Worm (Caenorhabditis elegans) whole organism, L3 larva: ENCODE results near the gene mthf-1.

ENCODE experiments used
- R02D3.7 ChIP-seq: fragments of 150-350 bp; optimal IDR thresholded peaks from 2 replicates; lab custom pipeline; 2014; ENCODE audit warnings: missing biosample characterization, missing genetic modification characterization
- ZK546.5 ChIP-seq: sonication (generic microtip); optimal IDR thresholded peaks from 2 replicates; lab custom pipeline; 2017; ENCODE audit warnings: missing biosample characterization, missing genetic modification characterization
- aly-2 ChIP-seq: fragments of 150-350 bp; optimal IDR thresholded peaks from 2 replicates; lab custom pipeline; 2014; ENCODE audit warnings: missing biosample characterization, missing genetic modification characterization
- ama-1 ChIP-seq: fragments of 150-350 bp; optimal IDR thresholded peaks from 2 replicates; lab custom pipeline; 2018
- ceh-16 ChIP-seq: sonication (generic microtip); optimal IDR thresholded peaks from 2 replicates; lab custom pipeline; 2017; ENCODE audit warnings: missing biosample characterization, missing genetic modification characterization
- ceh-28 ChIP-seq: fragments of 150-350 bp; optimal IDR thresholded peaks from 2 replicates; lab custom pipeline; 2014; ENCODE audit warnings: missing biosample characterization, missing genetic modification reagents, missing genetic modification characterization
- ceh-82 ChIP-seq: fragments of 150-350 bp; optimal IDR thresholded peaks from 2 replicates; lab custom pipeline; 2014; ENCODE audit warnings: missing biosample characterization, missing genetic modification characterization
- ceh-9 ChIP-seq: sonication (generic microtip); optimal IDR thresholded peaks from 2 replicates; lab custom pipeline; 2018; ENCODE audit warnings: missing biosample characterization, missing genetic modification characterization
- daf-12 ChIP-seq: fragments of 150-350 bp; optimal IDR thresholded peaks from 2 replicates; lab custom pipeline; 2014; ENCODE audit warnings: missing biosample characterization, missing genetic modification reagents, missing genetic modification characterization
- elt-1 ChIP-seq: fragments of 150-350 bp; optimal IDR thresholded peaks from 2 replicates; lab custom pipeline; 2014; ENCODE audit warnings: missing biosample characterization, missing genetic modification characterization
- elt-2 ChIP-seq: sonication (generic microtip); optimal IDR thresholded peaks from 2 replicates; lab custom pipeline; 2016; ENCODE audit warnings: missing genetic modification reagents, mild to moderate bottlenecking, missing genetic modification characterization, missing compliant biosample characterization
- elt-3 ChIP-seq, 3 experiments: fragments of 150-350 bp in 1 of 3; sonication (generic microtip) in 2 of 3; optimal IDR thresholded peaks; 2 replicates in 2 of 3; 4 replicates in 1 of 3; lab custom pipeline; 2014 to 2017; ENCODE audit warnings: missing biosample characterization in 3 of 3, missing genetic modification characterization in 3 of 3
- eor-1 ChIP-seq, 2 experiments: fragments of 150-350 bp; optimal IDR thresholded peaks; 2 replicates each; lab custom pipeline; 2014 to 2018; ENCODE audit warnings: missing biosample characterization in 2 of 2, missing genetic modification characterization in 2 of 2
- fkh-10 ChIP-seq: sonication (generic microtip); optimal IDR thresholded peaks from 2 replicates; lab custom pipeline; 2017; ENCODE audit warnings: missing biosample characterization, missing genetic modification reagents, missing genetic modification characterization
- fkh-2 ChIP-seq: fragments of 150-350 bp; optimal IDR thresholded peaks from 2 replicates; lab custom pipeline; 2014; ENCODE audit warnings: missing biosample characterization, missing genetic modification reagents, missing genetic modification characterization
- fos-1 ChIP-seq: fragments of 150-350 bp; optimal IDR thresholded peaks from 2 replicates; lab custom pipeline; 2014; ENCODE audit warnings: missing biosample characterization, missing genetic modification characterization
- hmg-11 ChIP-seq: sonication (generic microtip); optimal IDR thresholded peaks from 2 replicates; lab custom pipeline; 2016; ENCODE audit warnings: missing genetic modification characterization, missing compliant biosample characterization
- jun-1 ChIP-seq: fragments of 150-350 bp; optimal IDR thresholded peaks from 2 replicates; lab custom pipeline; 2014; ENCODE audit warnings: missing biosample characterization, missing genetic modification reagents, missing genetic modification characterization
- lin-15B ChIP-seq: fragments of 150-350 bp; optimal IDR thresholded peaks from 2 replicates; lab custom pipeline; 2014; ENCODE audit warnings: missing biosample characterization, missing genetic modification characterization
- lin-39 ChIP-seq: fragments of 150-350 bp; optimal IDR thresholded peaks from 2 replicates; lab custom pipeline; 2018; ENCODE audit warnings: missing biosample characterization, missing genetic modification reagents, missing genetic modification characterization
- lsy-12 ChIP-seq: sonication (generic microtip); optimal IDR thresholded peaks from 2 replicates; lab custom pipeline; 2016; ENCODE audit warnings: mild to moderate bottlenecking, missing genetic modification characterization, missing compliant biosample characterization
- mdl-1 ChIP-seq: fragments of 150-350 bp; optimal IDR thresholded peaks from 2 replicates; lab custom pipeline; 2014; ENCODE audit warnings: missing biosample characterization, missing genetic modification characterization
- nfya-1 ChIP-seq: sonication (generic microtip); optimal IDR thresholded peaks from 2 replicates; lab custom pipeline; 2017; ENCODE audit warnings: missing genetic modification characterization, mild to moderate bottlenecking, missing compliant biosample characterization, antibody characterized with exemption, moderate library complexity; ENCODE audit not compliant: insufficient read depth
- nhr-11 ChIP-seq: fragments of 150-350 bp; optimal IDR thresholded peaks from 2 replicates; lab custom pipeline; 2014; ENCODE audit warnings: missing biosample characterization, missing genetic modification characterization
- nhr-12 ChIP-seq: fragments of 150-350 bp; optimal IDR thresholded peaks from 2 replicates; lab custom pipeline; 2014; ENCODE audit warnings: missing biosample characterization, missing genetic modification characterization
- nhr-23 ChIP-seq: fragments of 150-350 bp; optimal IDR thresholded peaks from 2 replicates; lab custom pipeline; 2014; ENCODE audit warnings: missing biosample characterization, missing genetic modification reagents, missing genetic modification characterization
- nhr-237 ChIP-seq: fragments of 150-350 bp; optimal IDR thresholded peaks from 2 replicates; lab custom pipeline; 2014; ENCODE audit warnings: missing biosample characterization, missing genetic modification characterization
- nhr-25 ChIP-seq: sonication (generic microtip); optimal IDR thresholded peaks from 2 replicates; lab custom pipeline; 2017; ENCODE audit warnings: missing biosample characterization, missing genetic modification characterization
- nhr-28 ChIP-seq: fragments of 150-350 bp; optimal IDR thresholded peaks from 2 replicates; lab custom pipeline; 2014; ENCODE audit warnings: missing biosample characterization, missing genetic modification characterization
- nhr-43 ChIP-seq: sonication (generic microtip); optimal IDR thresholded peaks from 2 replicates; lab custom pipeline; 2016; ENCODE audit warnings: mild to moderate bottlenecking, missing genetic modification characterization, missing compliant biosample characterization; ENCODE audit not compliant: poor library complexity, severe bottlenecking
- nhr-77 ChIP-seq: fragments of 150-350 bp; optimal IDR thresholded peaks from 2 replicates; lab custom pipeline; 2014; ENCODE audit warnings: missing biosample characterization, missing genetic modification characterization
- pha-4 ChIP-seq: fragments of 150-350 bp; optimal IDR thresholded peaks from 2 replicates; lab custom pipeline; 2014; ENCODE audit warnings: missing biosample characterization, missing genetic modification reagents, missing genetic modification characterization
- pqm-1 ChIP-seq: fragments of 150-350 bp; optimal IDR thresholded peaks from 2 replicates; lab custom pipeline; 2017; ENCODE audit warnings: missing biosample characterization, missing genetic modification characterization, inconsistent platforms
- skn-1 ChIP-seq: fragments of 150-350 bp; optimal IDR thresholded peaks from 2 replicates; lab custom pipeline; 2014; ENCODE audit warnings: missing biosample characterization, missing genetic modification characterization
- tbx-2 ChIP-seq: sonication (generic microtip); optimal IDR thresholded peaks from 2 replicates; lab custom pipeline; 2016; ENCODE audit warnings: mild to moderate bottlenecking, missing genetic modification characterization, missing compliant biosample characterization
- unc-39 ChIP-seq: sonication (generic microtip); optimal IDR thresholded peaks from 4 replicates; lab custom pipeline; 2017; ENCODE audit warnings: missing biosample characterization, missing genetic modification characterization
- zag-1 ChIP-seq: fragments of 150-350 bp; optimal IDR thresholded peaks from 2 replicates; lab custom pipeline; 2014; ENCODE audit warnings: missing biosample characterization, missing genetic modification characterization
- ztf-11 ChIP-seq: fragments of 150-350 bp; optimal IDR thresholded peaks from 2 replicates; lab custom pipeline; 2014; ENCODE audit warnings: missing biosample characterization, missing genetic modification characterization
- ztf-4 ChIP-seq: fragments of 150-350 bp; optimal IDR thresholded peaks from 2 replicates; lab custom pipeline; 2014; ENCODE audit warnings: missing biosample characterization, missing genetic modification characterization

Gene mthf-1

DNA sequence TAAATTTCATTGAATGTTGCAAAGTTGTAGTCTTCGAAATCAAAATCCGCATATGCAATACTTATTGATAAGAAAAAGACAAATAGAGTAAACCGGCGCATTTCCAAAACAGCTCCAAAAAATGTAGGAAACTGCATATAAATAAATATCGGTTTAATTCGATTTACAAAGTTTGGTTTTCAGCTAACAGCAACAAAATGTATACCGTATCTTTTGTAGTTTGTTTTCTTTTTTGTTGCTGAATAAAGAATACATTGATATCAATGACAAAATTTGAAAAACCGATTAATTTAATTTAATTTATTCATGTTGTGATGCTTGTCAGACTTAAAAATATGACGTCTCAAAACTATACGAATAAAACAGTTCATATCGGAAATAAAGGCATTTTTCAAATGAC lies 16.2 kb downstream of the mthf-1 start, which contains the start of gene B0228.8:
Gene B0228.8, minus strand, starts transcription at position 101 of the 400 bp plus-strand sequence.
- TF ChIP-seq ama-1 (lab: Kevin White, UChicago) (no peak), mdl-1 (tag; lab: Kevin White, UChicago) (no peak), ceh-82 (tag; lab: Kevin White, UChicago) (no peak), nhr-11 (no peak), jun-1 (tag; lab: Kevin White, UChicago) (no peak), lsy-12 (tag; lab: Kevin White, UChicago) (no peak), nhr-43 (tag; lab: Kevin White, UChicago) (no peak), lin-39 (no peak), lin-15B (no peak), hmg-11 (tag; lab: Kevin White, UChicago) (no peak), aly-2 (no peak), nhr-25 (no peak), ceh-9 (tag; lab: Kevin White, UChicago) (no peak), pha-4 (no peak), nhr-23 (tag; lab: Kevin White, UChicago) (no peak), unc-39 (tag; lab: Kevin White, UChicago) (no peak), skn-1 (tag; lab: Kevin White, UChicago) (no peak), nhr-237 (tag; lab: Kevin White, UChicago) (no peak), ceh-28 (tag; lab: Kevin White, UChicago) (no peak), zag-1 (tag; lab: Kevin White, UChicago) (no peak)

DNA sequence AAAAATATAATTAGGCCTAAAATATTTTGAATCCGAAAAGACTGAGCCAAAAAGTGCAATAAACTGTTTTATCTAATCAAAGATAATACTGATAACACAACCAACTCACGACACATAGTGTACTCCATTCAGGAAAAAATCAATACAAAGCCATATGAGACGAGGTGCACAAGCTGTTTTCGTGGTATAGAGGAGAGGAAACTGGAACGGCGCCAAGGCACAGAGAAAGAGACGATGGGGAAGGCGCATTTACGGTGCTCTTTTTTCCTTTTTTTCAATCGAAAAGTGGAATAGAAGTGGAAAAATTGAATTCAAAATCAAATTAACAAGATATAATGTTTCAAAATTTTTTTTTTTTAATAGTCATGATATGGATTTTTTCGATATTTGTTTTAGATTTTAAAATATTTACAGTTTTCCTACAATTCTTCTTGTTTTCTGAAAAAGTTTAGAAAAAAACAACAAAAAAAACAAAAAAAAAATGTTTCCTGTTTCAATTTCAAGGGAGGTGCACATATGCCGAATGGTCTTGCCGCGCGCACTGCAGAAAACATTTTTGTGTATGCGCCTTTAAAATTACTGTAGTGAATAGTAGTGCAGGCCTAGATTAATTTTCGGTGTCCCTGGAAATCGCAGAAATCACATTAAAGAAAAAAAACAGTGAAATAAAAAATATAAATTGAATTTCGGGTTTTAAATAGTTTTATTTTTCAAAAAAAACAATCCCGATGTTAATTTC lies 19.1 kb downstream of the mthf-1 start, which contains the start of gene B0228.7:
Gene B0228.7, minus strand, starts transcription at position 627 of the 739 bp plus-strand sequence.
- TF ChIP-seq eor-1 (tag; optimal IDR thresholded peaks at IDR 0.05; lab: Kevin White, UChicago) = no peak
- no peak for TF ChIP-seq fos-1 (tag; lab: Kevin White, UChicago)
- TF ChIP-seq nhr-23 (tag; lab: Kevin White, UChicago) = no peak
- no peak for TF ChIP-seq nhr-77 (tag; lab: Kevin White, UChicago)
- TF ChIP-seq ceh-82 (tag; lab: Kevin White, UChicago) = no peak
- no peak for TF ChIP-seq R02D3.7 (tag; lab: Kevin White, UChicago)
- TF ChIP-seq hmg-11 (tag; lab: Kevin White, UChicago) = peak; percentile 10
- TF ChIP-seq pha-4 = peak; percentile 64
- no peak for TF ChIP-seq nhr-12 (tag; lab: Kevin White, UChicago)
- TF ChIP-seq nhr-11 = no peak
- TF ChIP-seq tbx-2 (tag; lab: Kevin White, UChicago) = no peak
- TF ChIP-seq lin-39 = peak; percentile 7
- peak; percentile 24 for TF ChIP-seq ceh-28 (tag; lab: Kevin White, UChicago)
- TF ChIP-seq pqm-1 = peak; percentile 38
- no peak for TF ChIP-seq ztf-4
- TF ChIP-seq nhr-237 (tag; lab: Kevin White, UChicago) = no peak
- no peak for TF ChIP-seq nhr-43 (tag; lab: Kevin White, UChicago)
- TF ChIP-seq ceh-16 (tag; lab: Kevin White, UChicago) = no peak
- TF ChIP-seq ztf-11 (tag; lab: Kevin White, UChicago) = no peak
- TF ChIP-seq daf-12 (tag; lab: Kevin White, UChicago) = no peak
- no peak for TF ChIP-seq fkh-10 (GFP tag; lab: Kevin White, UChicago)
- peak; percentile 78 for TF ChIP-seq elt-2 (tag; lab: Kevin White, UChicago)
- no peak for TF ChIP-seq nhr-28
- no peak for TF ChIP-seq skn-1 (tag; lab: Kevin White, UChicago)
- peak; percentile 49 for TF ChIP-seq nfya-1 (tag; lab: Kevin White, UChicago)
- TF ChIP-seq ZK546.5 (tag; lab: Kevin White, UChicago) = no peak
- peak; percentile 30 for TF ChIP-seq ama-1 (lab: Kevin White, UChicago)
- TF ChIP-seq lin-15B = peak; percentile 22
- TF ChIP-seq unc-39 (tag; lab: Kevin White, UChicago) = no peak
- no peak for TF ChIP-seq elt-3 (tag; optimal IDR thresholded peaks at IDR 0.05; lab: Kevin White, UChicago)
- TF ChIP-seq, all 47 proteins: peak for 9

DNA sequence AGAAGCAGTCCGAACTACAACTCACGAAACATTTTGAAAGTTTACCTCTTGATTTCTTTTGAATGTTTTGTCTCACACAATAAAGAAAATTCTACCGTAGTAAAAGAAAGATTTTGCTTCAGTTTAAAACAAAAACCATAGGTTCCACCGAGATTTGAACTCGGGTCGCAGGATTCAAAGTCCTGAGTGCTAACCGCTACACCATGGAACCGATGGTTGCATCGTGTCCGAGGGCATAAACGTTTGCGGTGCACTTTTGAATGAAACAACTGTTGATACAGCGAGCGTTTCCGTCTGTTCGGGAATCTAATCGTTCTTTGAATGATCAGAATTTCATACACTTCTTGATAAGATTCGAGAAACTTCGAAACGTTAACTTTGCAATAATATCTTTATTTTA lies 20.8 kb downstream of the mthf-1 start:
- TF ChIP-seq R02D3.7 (tag; lab: Kevin White, UChicago) (peak; percentile 13), skn-1 (tag; lab: Kevin White, UChicago) (peak; percentile 26), nhr-12 (tag; lab: Kevin White, UChicago) (no peak), lsy-12 (tag; lab: Kevin White, UChicago) (peak; percentile 40), elt-1 (no peak), eor-1 (tag; optimal IDR thresholded peaks at IDR 0.05; lab: Kevin White, UChicago) (no peak), fos-1 (tag; lab: Kevin White, UChicago) (no peak), ama-1 (lab: Kevin White, UChicago) (peak; percentile 89), elt-2 (tag; lab: Kevin White, UChicago) (peak; percentile 77), jun-1 (tag; lab: Kevin White, UChicago) (peak; percentile 65), fkh-2 (tag; lab: Kevin White, UChicago) (no peak), nfya-1 (tag; lab: Kevin White, UChicago) (peak; percentile 57), lin-15B (peak; percentile 11), pqm-1 (peak; percentile 59), elt-3 (tag; optimal IDR thresholded peaks at IDR 0.05; lab: Kevin White, UChicago) (peak in 1 of 3 experiments; percentile 5), nhr-43 (tag; lab: Kevin White, UChicago) (peak; percentile 57), tbx-2 (tag; lab: Kevin White, UChicago) (no peak), ztf-4 (no peak), nhr-25 (peak; percentile 34)
